Fruit fly (Drosophila melanogaster) whole organism, embryonic: ENCODE measurements around the gene CG13995.
A peak's percentile ranks its signal among the peaks of the same experiment; 100 is the strongest.

Experiments used
- Ada2b ChIP-seq: fragments of 200-800 bp; sonication (Bioruptor generic); IDR thresholded peaks from 2 replicates; pipeline ENCODE4 v1.3.6; 2022; ENCODE audit warnings: missing biosample characterization, missing genetic modification characterization
- Adf1 ChIP-seq: fragments of 200-800 bp; sonication (Bioruptor generic); IDR thresholded peaks from 2 replicates; pipeline ENCODE4 v1.3.6; 2022; ENCODE audit warnings: missing biosample characterization, missing genetic modification characterization
- Awh ChIP-seq: fragments of 200-800 bp; sonication (Bioruptor generic); IDR thresholded peaks from 2 replicates; pipeline ENCODE4, ENCODE4 v1.3.6; 2022; ENCODE audit warnings: missing biosample characterization, missing genetic modification characterization
- CG11247 ChIP-seq: fragments of 200-800 bp; sonication (Bioruptor generic); IDR thresholded peaks from 2 replicates; pipeline ENCODE4 v1.3.6; 2022; ENCODE audit warnings: missing biosample characterization, missing genetic modification characterization
- CG12155 ChIP-seq: fragments of 200-800 bp; sonication (Bioruptor generic); optimal IDR thresholded peaks from 3 replicates; lab custom pipeline; 2016; ENCODE audit warnings: missing biosample characterization, missing genetic modification characterization
- CG12236 ChIP-seq: fragments of 200-800 bp; sonication (Bioruptor generic); optimal IDR thresholded peaks from 2 replicates; lab custom pipeline; 2016; ENCODE audit warnings: missing biosample characterization, missing genetic modification characterization
- CG12769 ChIP-seq: fragments of 200-800 bp; sonication (Bioruptor generic); optimal IDR thresholded peaks from 2 replicates; lab custom pipeline; 2019; ENCODE audit warnings: missing biosample characterization, mild to moderate bottlenecking, missing genetic modification characterization, moderate library complexity
- CG14441 ChIP-seq: fragments of 200-800 bp; sonication (Bioruptor generic); IDR thresholded peaks from 2 replicates; pipeline ENCODE4 v1.3.6; 2022; ENCODE audit warnings: missing biosample characterization, missing genetic modification characterization
- CG15073 ChIP-seq: fragments of 200-800 bp; sonication (Bioruptor generic); optimal IDR thresholded peaks from 2 replicates; lab custom pipeline; 2016; ENCODE audit warnings: missing biosample characterization, missing genetic modification characterization
- CG15601 ChIP-seq: fragments of 200-800 bp; sonication (Bioruptor generic); optimal IDR thresholded peaks from 3 replicates; lab custom pipeline; 2019; ENCODE audit warnings: missing biosample characterization, mild to moderate bottlenecking, missing genetic modification characterization, moderate library complexity
- CG1647 ChIP-seq: fragments of 200-800 bp; sonication (Bioruptor generic); optimal IDR thresholded peaks from 3 replicates; lab custom pipeline; 2016; ENCODE audit warnings: missing biosample characterization, missing genetic modification characterization
- CG16813 ChIP-seq: fragments of 200-800 bp; sonication (Bioruptor generic); IDR thresholded peaks from 3 replicates; pipeline ENCODE4 v1.3.6; 2022; ENCODE audit warnings: missing biosample characterization, missing genetic modification characterization; ENCODE audit not compliant: partially characterized antibody
- CG17829 ChIP-seq: fragments of 200-800 bp; optimal IDR thresholded peaks from 2 replicates; lab custom pipeline; 2019; ENCODE audit warnings: missing biosample characterization, mild to moderate bottlenecking, missing genetic modification characterization, moderate library complexity
- CG2199 ChIP-seq: fragments of 200-800 bp; sonication (Bioruptor generic); IDR thresholded peaks from 3 replicates; pipeline ENCODE4 v1.3.6; 2022; ENCODE audit warnings: missing biosample characterization, missing genetic modification characterization
- CG2678 ChIP-seq: fragments of 200-800 bp; sonication (Bioruptor generic); optimal IDR thresholded peaks from 3 replicates; lab custom pipeline; 2019; ENCODE audit warnings: missing biosample characterization, mild to moderate bottlenecking, missing genetic modification characterization, moderate library complexity
- CG3065 ChIP-seq: fragments of 200-800 bp; sonication (Bioruptor generic); optimal IDR thresholded peaks from 2 replicates; lab custom pipeline; 2016; ENCODE audit warnings: missing biosample characterization, missing genetic modification characterization
- CG33557 ChIP-seq: fragments of 200-800 bp; sonication (Bioruptor generic); optimal IDR thresholded peaks from 2 replicates; lab custom pipeline; 2019; ENCODE audit warnings: missing biosample characterization, mild to moderate bottlenecking, missing genetic modification characterization, moderate library complexity
- CG5180 ChIP-seq: fragments of 200-800 bp; sonication (Bioruptor generic); optimal IDR thresholded peaks from 3 replicates; lab custom pipeline; 2017; ENCODE audit warnings: missing biosample characterization, missing genetic modification characterization, mild to moderate bottlenecking, moderate library complexity, missing genetic modification reagents
- CG6689 ChIP-seq: fragments of 200-800 bp; sonication (Bioruptor generic); IDR thresholded peaks from 2 replicates; pipeline ENCODE4 v1.3.6; 2022; ENCODE audit warnings: missing biosample characterization, missing genetic modification characterization
- CG7928 ChIP-seq: fragments of 200-800 bp; sonication (Bioruptor generic); optimal IDR thresholded peaks from 2 replicates; lab custom pipeline; 2017; ENCODE audit warnings: missing biosample characterization, mild to moderate bottlenecking, missing genetic modification characterization
- CG7987 ChIP-seq: fragments of 200-800 bp; sonication (Bioruptor generic); optimal IDR thresholded peaks from 2 replicates; lab custom pipeline; 2018; ENCODE audit warnings: missing biosample characterization, mild to moderate bottlenecking, missing genetic modification characterization, moderate library complexity
- D ChIP-seq, 2 experiments: fragments of 200-800 bp in 1 of 2; fragments of >200 bp in 1 of 2; sonication (Bioruptor generic) in 1 of 2; optimal IDR thresholded peaks; 2 replicates in 1 of 2; 3 replicates in 1 of 2; lab custom pipeline; 2017; ENCODE audit warnings: mild to moderate bottlenecking in 1 of 2, missing biosample characterization in 1 of 2, missing genetic modification characterization in 1 of 2, missing genetic modification reagents in 1 of 2
- Ets65A ChIP-seq: fragments of 200-800 bp; sonication (Bioruptor generic); peaks from one replicate; lab custom pipeline; 2016; ENCODE audit warnings: missing biosample characterization, missing genetic modification characterization
- HLHmδ ChIP-seq: fragments of 200-800 bp; sonication (Bioruptor generic); optimal IDR thresholded peaks from 2 replicates; lab custom pipeline; 2018; ENCODE audit warnings: missing biosample characterization, mild to moderate bottlenecking, missing genetic modification characterization, moderate library complexity
- HmgD ChIP-seq: fragments of 200-800 bp; sonication (Bioruptor generic); optimal IDR thresholded peaks from 3 replicates; lab custom pipeline; 2016; ENCODE audit warnings: missing biosample characterization, missing genetic modification characterization
- Kr ChIP-seq: fragments of 200-800 bp; sonication (Bioruptor generic); optimal IDR thresholded peaks from 2 replicates; lab custom pipeline; 2017; ENCODE audit warnings: missing biosample characterization, mild to moderate bottlenecking, missing genetic modification characterization
- Meics ChIP-seq: fragments of 200-800 bp; sonication (Bioruptor generic); optimal IDR thresholded peaks from 2 replicates; lab custom pipeline; 2017; ENCODE audit warnings: missing biosample characterization, mild to moderate bottlenecking, missing genetic modification characterization
- bbx ChIP-seq: fragments of 200-800 bp; sonication (Bioruptor generic); IDR thresholded peaks from 2 replicates; pipeline ENCODE4 v1.3.6; 2022; ENCODE audit warnings: missing biosample characterization, missing genetic modification characterization; ENCODE audit not compliant: partially characterized antibody
- bcd ChIP-seq: fragments of 200-800 bp; sonication (Bioruptor generic); optimal IDR thresholded peaks from 2 replicates; lab custom pipeline; 2017; ENCODE audit warnings: missing biosample characterization, mild to moderate bottlenecking, missing genetic modification characterization
- btn ChIP-seq: fragments of 200-800 bp; sonication (Bioruptor generic); optimal IDR thresholded peaks from 2 replicates; lab custom pipeline; 2016; ENCODE audit warnings: missing biosample characterization, missing genetic modification characterization
- caup ChIP-seq: fragments of 200-800 bp; sonication (Bioruptor generic); optimal IDR thresholded peaks from 3 replicates; lab custom pipeline; 2017; ENCODE audit warnings: missing biosample characterization, mild to moderate bottlenecking, missing genetic modification characterization, moderate library complexity; ENCODE audit not compliant: severe bottlenecking
- cg ChIP-seq: fragments of 200-800 bp; sonication (Bioruptor generic); optimal IDR thresholded peaks from 3 replicates; lab custom pipeline; 2019; ENCODE audit warnings: missing biosample characterization, mild to moderate bottlenecking, missing genetic modification characterization, moderate library complexity
- crol ChIP-seq: fragments of 200-800 bp; sonication (Bioruptor generic); IDR thresholded peaks from 2 replicates; pipeline ENCODE4 v1.3.6; 2022; ENCODE audit warnings: missing biosample characterization, missing genetic modification characterization
- da ChIP-seq: fragments of 200-800 bp; sonication (Bioruptor generic); optimal IDR thresholded peaks from 2 replicates; lab custom pipeline; 2016; ENCODE audit warnings: missing biosample characterization, missing genetic modification characterization
- fd102C ChIP-seq: fragments of 200-800 bp; sonication (Bioruptor generic); optimal IDR thresholded peaks from 2 replicates; lab custom pipeline; 2018; ENCODE audit warnings: missing biosample characterization, mild to moderate bottlenecking, missing genetic modification characterization, moderate library complexity
- gem ChIP-seq: fragments of 200-800 bp; sonication (Bioruptor generic); optimal IDR thresholded peaks from 2 replicates; lab custom pipeline; 2019; ENCODE audit warnings: missing biosample characterization, mild to moderate bottlenecking, missing genetic modification characterization, moderate library complexity
- insv ChIP-seq, 2 experiments: fragments of 200-800 bp; sonication (Bioruptor generic); optimal IDR thresholded peaks; 3 replicates each; lab custom pipeline; 2016 to 2018; ENCODE audit warnings: missing biosample characterization in 2 of 2, missing genetic modification characterization in 2 of 2
- jumu ChIP-seq: fragments of 200-800 bp; sonication (Bioruptor generic); optimal IDR thresholded peaks from 3 replicates; lab custom pipeline; 2016; ENCODE audit warnings: missing biosample characterization, missing genetic modification characterization
- kay ChIP-seq: fragments of 200-800 bp; sonication (Bioruptor generic); optimal IDR thresholded peaks from 2 replicates; lab custom pipeline; 2016; ENCODE audit warnings: missing biosample characterization, missing genetic modification characterization
- lab ChIP-seq: fragments of 200-800 bp; sonication (Bioruptor generic); optimal IDR thresholded peaks from 3 replicates; lab custom pipeline; 2017; ENCODE audit warnings: missing biosample characterization, missing genetic modification characterization, mild to moderate bottlenecking, moderate library complexity, missing genetic modification reagents
- odd ChIP-seq: fragments of 200-800 bp; sonication (Bioruptor generic); optimal IDR thresholded peaks from 2 replicates; lab custom pipeline; 2017; ENCODE audit warnings: missing biosample characterization, mild to moderate bottlenecking, missing genetic modification characterization
- org-1 ChIP-seq: fragments of 200-800 bp; sonication (Bioruptor generic); optimal IDR thresholded peaks from 2 replicates; lab custom pipeline; 2017; ENCODE audit warnings: missing biosample characterization, missing genetic modification characterization
- pfk ChIP-seq: fragments of 200-800 bp; sonication (Bioruptor generic); optimal IDR thresholded peaks from 2 replicates; lab custom pipeline; 2018; ENCODE audit warnings: missing biosample characterization, mild to moderate bottlenecking, missing genetic modification characterization, moderate library complexity
- pros ChIP-seq: fragments of 200-800 bp; sonication (Bioruptor generic); optimal IDR thresholded peaks from 3 replicates; lab custom pipeline; 2019; ENCODE audit warnings: missing biosample characterization, mild to moderate bottlenecking, missing genetic modification characterization, moderate library complexity
- ranshi ChIP-seq: fragments of 200-800 bp; sonication (Bioruptor generic); IDR thresholded peaks from 2 replicates; pipeline ENCODE4 v1.3.6; 2022; ENCODE audit warnings: missing biosample characterization, missing genetic modification characterization
- repo ChIP-seq: fragments of 200-800 bp; sonication (Bioruptor generic); optimal IDR thresholded peaks from 2 replicates; lab custom pipeline; 2016; ENCODE audit warnings: missing biosample characterization, missing genetic modification characterization
- rib ChIP-seq: fragments of 200-800 bp; sonication (Bioruptor generic); IDR thresholded peaks from 2 replicates; pipeline ENCODE4 v1.3.6; 2022; ENCODE audit warnings: missing biosample characterization, missing genetic modification characterization
- sd ChIP-seq: fragments of 200-800 bp; sonication (Bioruptor generic); optimal IDR thresholded peaks from 3 replicates; lab custom pipeline; 2018; ENCODE audit warnings: missing biosample characterization, mild to moderate bottlenecking, missing genetic modification characterization, moderate library complexity
- sug ChIP-seq: fragments of 200-800 bp; optimal IDR thresholded peaks from 2 replicates; lab custom pipeline; 2019; ENCODE audit warnings: missing biosample characterization, mild to moderate bottlenecking, missing genetic modification characterization, moderate library complexity
- zen ChIP-seq: fragments of 200-800 bp; sonication (Bioruptor generic); optimal IDR thresholded peaks from 3 replicates; lab custom pipeline; 2018; ENCODE audit warnings: missing biosample characterization, mild to moderate bottlenecking, missing genetic modification characterization, moderate library complexity

Gene CG13995

DNA sequence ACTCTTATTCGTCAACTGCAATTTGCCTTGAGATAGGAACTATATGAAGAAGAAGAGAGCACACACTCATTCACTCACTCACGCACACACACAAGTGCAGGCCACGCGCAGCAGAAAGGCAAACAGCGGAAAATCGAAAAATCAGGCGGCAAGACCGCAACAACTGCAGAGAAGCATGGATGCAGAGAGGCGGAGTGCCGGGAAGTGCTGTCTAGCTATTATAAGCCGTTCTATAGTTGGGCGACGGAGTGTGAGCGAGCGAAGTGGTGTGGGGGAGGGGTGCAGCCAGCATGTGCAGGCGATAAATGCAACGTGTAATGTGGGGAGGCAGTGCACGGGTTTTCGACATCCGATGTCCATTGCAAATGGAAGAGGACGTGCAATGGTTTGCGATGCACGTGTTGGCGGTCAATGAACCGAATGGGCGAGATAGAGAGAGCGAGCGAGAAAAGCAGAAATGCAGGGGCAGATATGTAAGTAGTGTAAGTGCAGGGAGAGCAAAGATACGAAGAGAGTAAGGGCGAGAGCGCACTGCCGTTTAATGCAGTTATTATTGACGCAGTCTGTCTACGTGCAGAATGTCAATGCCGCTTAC lies 24.8 kb downstream of the CG13995 start (continued):
- peak; percentile 58 for TF ChIP-seq HmgD (GFP tag; lab: Kevin White, UChicago)
- TF ChIP-seq zen (tag; lab: Kevin White, UChicago) = peak; percentile 82
- no peak for TF ChIP-seq CG3065 (GFP tag; lab: Kevin White, UChicago)
- TF ChIP-seq btn = no peak
- no peak for TF ChIP-seq Ada2b (GFP tag; lab: Robert Waterston, UW)
- no peak for TF ChIP-seq jumu
- peak; percentile 96 for TF ChIP-seq CG12155 (GFP tag; lab: Kevin White, UChicago)
- TF ChIP-seq fd102C (GFP tag; lab: Kevin White, UChicago) = no peak
- TF ChIP-seq HLHmδ (GFP tag; lab: Kevin White, UChicago) = peak; percentile 90
- no peak for TF ChIP-seq gem (tag; lab: Kevin White, UChicago)
- TF ChIP-seq CG5180 = peak; percentile 2
- 0 out of 3 replicates have a peak, but pooled peaks have one; percentile 28 for TF ChIP-seq CG16813 (GFP tag; lab: Robert Waterston, UW)
- peak; percentile 95 for TF ChIP-seq pros (GFP tag; lab: Kevin White, UChicago)
- TF ChIP-seq CG15601 (tag; lab: Kevin White, UChicago) = no peak
- TF ChIP-seq Awh (GFP tag; lab: Robert Waterston, UW) = 0 out of 2 replicates have a peak, but pooled peaks have one; percentile 14
- TF ChIP-seq cg (GFP tag; lab: Kevin White, UChicago) = peak; percentile 82
- peak; percentile 48 for TF ChIP-seq CG33557 (GFP tag; lab: Kevin White, UChicago)
- TF ChIP-seq CG6689 (GFP tag; lab: Robert Waterston, UW) = no peak
- TF ChIP-seq crol (GFP tag; lab: Robert Waterston, UW) = peak; percentile 98
- TF ChIP-seq CG2199 (GFP tag; lab: Robert Waterston, UW) = peak; percentile 88
- peak; percentile 92 for TF ChIP-seq rib
- TF ChIP-seq ranshi = no peak
- peak in 1 of 2 experiments; percentile 74 for TF ChIP-seq insv (GFP tag; optimal IDR thresholded peaks at IDR 0.05; lab: Kevin White, UChicago)
- no peak for TF ChIP-seq odd (GFP tag; lab: Kevin White, UChicago)
- no peak for TF ChIP-seq org-1 (GFP tag; lab: Kevin White, UChicago)
- TF ChIP-seq pfk (GFP tag; lab: Kevin White, UChicago) = no peak
- peak; percentile 92 for TF ChIP-seq da (GFP tag; lab: Kevin White, UChicago)
- no peak for TF ChIP-seq CG11247
- peak; percentile 69 for TF ChIP-seq CG7987 (GFP tag; lab: Kevin White, UChicago)
- TF ChIP-seq bcd = no peak
- no peak for TF ChIP-seq sug (tag; lab: Kevin White, UChicago)
- no peak for TF ChIP-seq bbx
- no peak for TF ChIP-seq CG1647 (GFP tag; lab: Kevin White, UChicago)
- TF ChIP-seq Kr = peak; percentile 78
- TF ChIP-seq CG17829 (tag; lab: Kevin White, UChicago) = peak; percentile 46
- peak; percentile 50 for TF ChIP-seq D (optimal IDR thresholded peaks at IDR 0.05; lab: Kevin White, UChicago)
- peak; percentile 11 for TF ChIP-seq D (GFP tag; optimal IDR thresholded peaks at IDR 0.05; lab: Kevin White, UChicago)
- TF ChIP-seq, all 482 proteins: peak for 96

- TF ChIP-seq Adf1 (GFP tag; lab: Robert Waterston, UW) (no peak), Kr (no peak), CG12769 (tag; lab: Kevin White, UChicago) (peak; percentile 59), crol (GFP tag; lab: Robert Waterston, UW) (0 out of 2 replicates have a peak, but pooled peaks have one; percentile 9), sd (peak; percentile 37), caup (GFP tag; lab: Kevin White, UChicago) (peak; percentile 41), CG7928 (GFP tag; lab: Kevin White, UChicago) (no peak), CG14441 (GFP tag; lab: Robert Waterston, UW) (no peak), CG2678 (tag; lab: Kevin White, UChicago) (peak; percentile 5), CG15073 (GFP tag; lab: Kevin White, UChicago) (no peak), Meics (peak; percentile 18), CG12236 (GFP tag; lab: Kevin White, UChicago) (no peak), Ets65A (GFP tag; lab: Kevin White, UChicago) (no peak), kay (GFP tag; lab: Kevin White, UChicago) (no peak), lab (GFP tag; lab: Kevin White, UChicago) (peak; percentile 59), repo (no peak)
Measured at dm6 chr2L:6080329-6080728, 26.2 kb downstream of the CG13995 start.
